Worm (Caenorhabditis elegans): Measurements from ENCODE around the gene F45E10.2.

Gene F45E10.2

DNA sequence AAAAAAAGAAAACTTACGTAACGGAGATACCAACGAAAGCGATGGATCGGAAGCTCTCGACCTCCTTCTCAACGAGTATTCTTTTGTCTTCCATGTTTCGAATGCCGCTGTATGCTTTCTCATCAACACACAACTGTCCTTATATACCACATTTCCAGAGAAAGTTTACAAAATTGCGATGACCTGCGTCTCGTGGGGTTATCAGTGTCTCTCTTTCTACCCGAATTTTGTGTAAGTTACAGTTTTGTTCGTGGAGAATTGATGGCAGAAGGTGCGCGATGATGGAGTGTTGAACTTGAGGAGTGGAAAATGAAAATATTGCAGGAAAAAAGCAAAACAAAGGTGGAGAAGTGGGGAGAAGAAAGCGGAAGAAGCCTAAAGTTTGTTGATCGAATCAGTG is 41.5 kb downstream of the F45E10.2 start, which contains the start of gene col-81:
TSS of gene col-81 (minus strand) at position 101 of the 400 bp plus-strand sequence.
- TF ChIP-seq med-1 (GFP tag; optimal IDR thresholded peaks at IDR 0.05; ENCODE audit: insufficient read depth) = no peak

- 0 out of 2 replicates have a peak, but pooled peaks have one; percentile 35 for TF ChIP-seq tab-1 (GFP tag; IDR thresholded peaks at IDR 0.05)
- TF ChIP-seq ztf-23 (GFP tag; IDR thresholded peaks at IDR 0.05) = peak; percentile 66; the same call in 1 of the 2 replicates
- TF ChIP-seq ztf-29 (GFP tag; IDR thresholded peaks at IDR 0.05) = no peak
- TF ChIP-seq T22C8.4 (GFP tag; IDR thresholded peaks at IDR 0.05) = no peak
- 0 out of 2 replicates have a peak, but pooled peaks have one; percentile 5 for TF ChIP-seq flt-1 (GFP tag; IDR thresholded peaks at IDR 0.05)
- no peak for TF ChIP-seq med-1 (GFP tag; optimal IDR thresholded peaks at IDR 0.05; ENCODE audit: insufficient read depth)
- no peak for TF ChIP-seq klf-2 (GFP tag; conservative IDR thresholded peaks at IDR 0.05)
- no peak for TF ChIP-seq ref-1 (GFP tag; conservative IDR thresholded peaks at IDR 0.05)
- TF ChIP-seq cog-1 (tag; optimal IDR thresholded peaks at IDR 0.05) = no peak
Observed at ce11 chrII:11012532-11013179, 42.5 kb downstream of the F45E10.2 start.

DNA sequence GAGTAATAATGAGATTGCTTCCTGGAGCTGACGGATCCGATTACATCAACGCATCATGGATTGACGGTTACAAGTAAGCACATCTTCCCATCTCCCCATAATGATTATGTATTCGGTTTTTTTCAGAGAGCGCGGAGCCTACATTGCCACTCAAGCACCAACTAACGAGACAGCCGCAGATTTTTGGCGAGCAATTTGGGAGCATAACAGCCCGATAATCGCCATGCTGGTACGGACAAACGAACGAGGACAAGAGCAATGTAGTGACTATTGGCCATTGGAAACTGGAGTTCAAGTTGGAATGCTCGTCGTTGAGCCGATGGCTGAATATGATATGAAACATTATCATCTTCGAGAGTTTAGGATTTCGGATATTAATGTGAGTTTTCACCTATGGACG is 44.2 kb downstream of the F45E10.2 start:
- TF ChIP-seq flt-1 (GFP tag; IDR thresholded peaks at IDR 0.05) (no peak), cog-1 (tag; optimal IDR thresholded peaks at IDR 0.05) (no peak), tab-1 (GFP tag; IDR thresholded peaks at IDR 0.05) (no peak), med-1 (GFP tag; optimal IDR thresholded peaks at IDR 0.05; ENCODE audit: insufficient read depth) (no peak), ztf-23 (GFP tag; IDR thresholded peaks at IDR 0.05) (no peak)

DNA sequence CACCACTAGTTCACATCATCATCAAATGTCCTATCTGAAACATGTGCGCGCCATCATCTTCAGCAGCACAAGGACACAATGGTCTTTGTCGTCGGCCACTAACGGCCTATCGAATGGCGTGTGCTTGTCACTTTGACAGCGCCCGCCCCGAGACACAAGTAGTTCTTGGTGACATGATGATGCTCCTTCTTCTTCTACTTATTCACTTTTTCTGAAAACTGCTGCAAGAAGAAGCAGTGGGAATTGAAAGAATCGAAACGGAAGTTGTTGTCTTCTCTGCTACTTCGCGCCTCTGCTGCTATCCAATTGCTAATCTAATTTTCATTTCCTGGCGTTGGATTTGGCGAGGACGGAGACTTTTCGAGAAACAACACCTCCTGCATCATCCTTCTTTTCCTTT is 50.7 kb downstream of the F45E10.2 start:
- no peak for TF ChIP-seq klf-2 (GFP tag; conservative IDR thresholded peaks at IDR 0.05)
- TF ChIP-seq ref-1 (GFP tag; conservative IDR thresholded peaks at IDR 0.05) = no peak
- no peak for TF ChIP-seq T22C8.4 (GFP tag; IDR thresholded peaks at IDR 0.05)
- TF ChIP-seq tab-1 (GFP tag; IDR thresholded peaks at IDR 0.05) = no peak
- TF ChIP-seq cog-1 (tag; optimal IDR thresholded peaks at IDR 0.05) = no peak
- TF ChIP-seq ztf-23 (GFP tag; IDR thresholded peaks at IDR 0.05) = no peak

Data from whole organism, midembryonic.